Fruit fly (Drosophila melanogaster) whole organism, embryonic: ENCODE measurements around the gene Prm.

Experiments
- B-H2 ChIP-seq: fragments of 200-800 bp; sonication (Bioruptor generic); optimal IDR thresholded peaks from 2 replicates; lab custom pipeline; 2018; ENCODE audit warnings: missing biosample characterization, mild to moderate bottlenecking, missing genetic modification characterization
- CG10462 ChIP-seq: fragments of 200-800 bp; sonication (Bioruptor generic); optimal IDR thresholded peaks from 2 replicates; lab custom pipeline; 2016; ENCODE audit warnings: missing biosample characterization, missing genetic modification characterization
- CG10565 ChIP-seq: fragments of 200-800 bp; sonication (Bioruptor generic); optimal IDR thresholded peaks from 3 replicates; lab custom pipeline; 2016; ENCODE audit warnings: missing biosample characterization, mild to moderate bottlenecking, missing genetic modification characterization
- CG12071 ChIP-seq: fragments of 200-800 bp; sonication (Bioruptor generic); optimal IDR thresholded peaks from 3 replicates; lab custom pipeline; 2018; ENCODE audit warnings: missing biosample characterization, mild to moderate bottlenecking, missing genetic modification characterization
- CG12299 ChIP-seq: fragments of 200-800 bp; sonication (Bioruptor generic); optimal IDR thresholded peaks from 2 replicates; lab custom pipeline; 2018; ENCODE audit warnings: missing biosample characterization, mild to moderate bottlenecking, missing genetic modification characterization
- CG1233 ChIP-seq: fragments of 200-800 bp; sonication (Bioruptor generic); optimal IDR thresholded peaks from 4 replicates; lab custom pipeline; 2018; ENCODE audit warnings: missing biosample characterization, mild to moderate bottlenecking, missing genetic modification characterization
- CG13424 ChIP-seq: fragments of 200-800 bp; sonication (Bioruptor generic); optimal IDR thresholded peaks from 2 replicates; lab custom pipeline; 2019; ENCODE audit warnings: missing biosample characterization, mild to moderate bottlenecking, missing genetic modification characterization, moderate library complexity
- CG13624 ChIP-seq: fragments of 200-800 bp; sonication (Bioruptor generic); optimal IDR thresholded peaks from 2 replicates; lab custom pipeline; 2016; ENCODE audit warnings: missing biosample characterization, missing genetic modification characterization
- CG16779 ChIP-seq: fragments of 200-800 bp; sonication (Bioruptor generic); IDR thresholded peaks from 2 replicates; pipeline ENCODE4 v1.3.6; 2022; ENCODE audit warnings: missing biosample characterization, missing genetic modification characterization
- CG17612 ChIP-seq: fragments of 200-800 bp; sonication (Bioruptor generic); IDR thresholded peaks from 2 replicates; pipeline ENCODE4 v1.3.6; 2022; ENCODE audit warnings: missing biosample characterization, missing genetic modification characterization
- CG3065 ChIP-seq: fragments of 200-800 bp; sonication (Bioruptor generic); optimal IDR thresholded peaks from 2 replicates; lab custom pipeline; 2016; ENCODE audit warnings: missing biosample characterization, missing genetic modification characterization
- CG31224 ChIP-seq: fragments of 200-800 bp; sonication (Bioruptor generic); IDR thresholded peaks from 2 replicates; pipeline ENCODE4 v1.3.6; 2022; ENCODE audit warnings: missing biosample characterization, missing genetic modification characterization
- CG3163 ChIP-seq: fragments of 200-800 bp; sonication (Bioruptor generic); optimal IDR thresholded peaks from 3 replicates; lab custom pipeline; 2016; ENCODE audit warnings: missing biosample characterization, missing genetic modification characterization
- CG34376 ChIP-seq: fragments of 200-800 bp; sonication (Bioruptor generic); optimal IDR thresholded peaks from 2 replicates; lab custom pipeline; 2018; ENCODE audit warnings: missing biosample characterization, mild to moderate bottlenecking, missing genetic modification characterization
- CG34422 ChIP-seq: fragments of 200-800 bp; sonication (Bioruptor generic); IDR thresholded peaks from 3 replicates; pipeline ENCODE4 v1.3.6; 2022; ENCODE audit warnings: missing biosample characterization, missing genetic modification characterization
- CG4707 ChIP-seq: fragments of 200-800 bp; sonication (Bioruptor generic); optimal IDR thresholded peaks from 2 replicates; lab custom pipeline; 2018; ENCODE audit warnings: missing biosample characterization, mild to moderate bottlenecking, missing genetic modification characterization, moderate library complexity
- CG4854 ChIP-seq: fragments of 200-800 bp; sonication (Bioruptor generic); optimal IDR thresholded peaks from 2 replicates; lab custom pipeline; 2016; ENCODE audit warnings: missing biosample characterization, missing genetic modification characterization, inconsistent platforms
- CG8089 ChIP-seq: fragments of 200-800 bp; sonication (Bioruptor generic); optimal IDR thresholded peaks from 3 replicates; lab custom pipeline; 2016; ENCODE audit warnings: missing biosample characterization, missing genetic modification characterization
- CG8924 ChIP-seq: fragments of 200-800 bp; optimal IDR thresholded peaks from 3 replicates; lab custom pipeline; 2019; ENCODE audit warnings: missing biosample characterization, mild to moderate bottlenecking, missing genetic modification characterization, moderate library complexity
- CG9797 ChIP-seq: fragments of 200-800 bp; sonication (Bioruptor generic); optimal IDR thresholded peaks from 3 replicates; lab custom pipeline; 2018; ENCODE audit warnings: missing biosample characterization, mild to moderate bottlenecking, missing genetic modification characterization
- CG9876 ChIP-seq: fragments of 200-800 bp; sonication (Bioruptor generic); optimal IDR thresholded peaks from 2 replicates; lab custom pipeline; 2016; ENCODE audit warnings: missing biosample characterization, missing genetic modification characterization
- CHES-1-like ChIP-seq: fragments of 200-800 bp; sonication (Bioruptor generic); optimal IDR thresholded peaks from 2 replicates; lab custom pipeline; 2016; ENCODE audit warnings: missing biosample characterization, missing genetic modification characterization
- CTCF ChIP-seq: fragments of 200-800 bp; sonication (Bioruptor generic); optimal IDR thresholded peaks from 2 replicates; lab custom pipeline; 2017; ENCODE audit warnings: missing biosample characterization, mild to moderate bottlenecking, missing genetic modification characterization, moderate library complexity
- CrebB ChIP-seq: fragments of 200-800 bp; sonication (Bioruptor generic); optimal IDR thresholded peaks from 3 replicates; lab custom pipeline; 2018; ENCODE audit warnings: missing biosample characterization, mild to moderate bottlenecking, missing genetic modification characterization
- Dip3 ChIP-seq: fragments of 200-800 bp; sonication (Bioruptor generic); optimal IDR thresholded peaks from 3 replicates; lab custom pipeline; 2016; ENCODE audit warnings: missing biosample characterization, missing genetic modification characterization
- ERR ChIP-seq: fragments of 200-800 bp; sonication (Bioruptor generic); optimal IDR thresholded peaks from 2 replicates; lab custom pipeline; 2016; ENCODE audit warnings: missing biosample characterization, missing genetic modification characterization
- Ets97D ChIP-seq: fragments of 200-800 bp; sonication (Bioruptor generic); optimal IDR thresholded peaks from 3 replicates; lab custom pipeline; 2016; ENCODE audit warnings: missing biosample characterization, missing genetic modification characterization
- HLHmδ ChIP-seq: fragments of 200-800 bp; sonication (Bioruptor generic); optimal IDR thresholded peaks from 2 replicates; lab custom pipeline; 2018; ENCODE audit warnings: missing biosample characterization, mild to moderate bottlenecking, missing genetic modification characterization, moderate library complexity
- Lpt ChIP-seq: fragments of >200 bp; optimal IDR thresholded peaks from 2 replicates; lab custom pipeline; 2018; ENCODE audit warnings: missing biosample characterization, missing genetic modification characterization
- NFAT ChIP-seq: fragments of 200-800 bp; sonication (Bioruptor generic); IDR thresholded peaks from 2 replicates; pipeline ENCODE4 v1.3.6; 2022; ENCODE audit warnings: missing biosample characterization, missing genetic modification characterization
- Oaz ChIP-seq: fragments of 200-800 bp; sonication (Bioruptor generic); IDR thresholded peaks from 2 replicates; pipeline ENCODE4 v1.3.6; 2022; ENCODE audit warnings: missing biosample characterization, missing genetic modification characterization
- Opbp ChIP-seq: fragments of 200-800 bp; sonication (Bioruptor generic); IDR thresholded peaks from 3 replicates; pipeline ENCODE4 v1.3.6; 2022; ENCODE audit warnings: missing biosample characterization, missing genetic modification characterization; ENCODE audit not compliant: partially characterized antibody
- Xbp1 ChIP-seq: fragments of 200-800 bp; sonication (Bioruptor generic); optimal IDR thresholded peaks from 3 replicates; lab custom pipeline; 2016; ENCODE audit warnings: missing biosample characterization, mild to moderate bottlenecking, missing genetic modification characterization
- ato ChIP-seq: fragments of 200-800 bp; sonication (Bioruptor generic); IDR thresholded peaks from 2 replicates; pipeline ENCODE4 v1.3.6; 2022; ENCODE audit warnings: missing biosample characterization, missing genetic modification characterization; ENCODE audit not compliant: partially characterized antibody
- bcd ChIP-seq: fragments of 200-800 bp; sonication (Bioruptor generic); optimal IDR thresholded peaks from 2 replicates; lab custom pipeline; 2017; ENCODE audit warnings: missing biosample characterization, mild to moderate bottlenecking, missing genetic modification characterization
- bsh ChIP-seq, 2 experiments: fragments of 200-800 bp; sonication (Bioruptor generic); optimal IDR thresholded peaks; 2 replicates each; lab custom pipeline; 2017 to 2018; ENCODE audit warnings: mild to moderate bottlenecking in 2 of 2, missing biosample characterization in 2 of 2, missing genetic modification characterization in 2 of 2, moderate library complexity in 1 of 2
- cas ChIP-seq: fragments of 200-800 bp; sonication (Bioruptor generic); IDR thresholded peaks from 2 replicates; pipeline ENCODE4 v1.3.6; 2022; ENCODE audit warnings: missing biosample characterization, missing genetic modification characterization
- crol ChIP-seq: fragments of 200-800 bp; sonication (Bioruptor generic); IDR thresholded peaks from 2 replicates; pipeline ENCODE4 v1.3.6; 2022; ENCODE audit warnings: missing biosample characterization, missing genetic modification characterization
- dm ChIP-seq: fragments of 200-800 bp; sonication (Bioruptor generic); optimal IDR thresholded peaks from 3 replicates; lab custom pipeline; 2016; ENCODE audit warnings: missing biosample characterization, missing genetic modification characterization
- fd96Cb ChIP-seq: fragments of 200-800 bp; sonication (Bioruptor generic); optimal IDR thresholded peaks from 2 replicates; lab custom pipeline; 2018; ENCODE audit warnings: missing biosample characterization, mild to moderate bottlenecking, missing genetic modification characterization, moderate library complexity
- gro ChIP-seq: fragments of 200-800 bp; sonication (Bioruptor generic); optimal IDR thresholded peaks from 2 replicates; lab custom pipeline; 2016; ENCODE audit warnings: missing biosample characterization, missing genetic modification characterization
- kah ChIP-seq: fragments of 200-800 bp; sonication (Bioruptor generic); optimal IDR thresholded peaks from 2 replicates; lab custom pipeline; 2018; ENCODE audit warnings: missing biosample characterization, mild to moderate bottlenecking, missing genetic modification characterization
- mirr ChIP-seq: fragments of 200-800 bp; sonication (Bioruptor generic); optimal IDR thresholded peaks from 3 replicates; lab custom pipeline; 2018; ENCODE audit warnings: missing biosample characterization, mild to moderate bottlenecking, missing genetic modification characterization
- p53 ChIP-seq: fragments of 200-800 bp; sonication (Bioruptor generic); optimal IDR thresholded peaks from 2 replicates; lab custom pipeline; 2016; ENCODE audit warnings: missing biosample characterization, missing genetic modification characterization
- pb ChIP-seq: fragments of 200-800 bp; sonication (Bioruptor generic); optimal IDR thresholded peaks from 3 replicates; lab custom pipeline; 2016; ENCODE audit warnings: missing biosample characterization, missing genetic modification characterization
- ro ChIP-seq: fragments of 200-800 bp; sonication (Bioruptor generic); IDR thresholded peaks from 2 replicates; pipeline ENCODE4 v1.3.6; 2022; ENCODE audit warnings: missing biosample characterization, missing genetic modification characterization
- sima ChIP-seq: fragments of 200-800 bp; sonication (Bioruptor generic); optimal IDR thresholded peaks from 2 replicates; lab custom pipeline; 2016; ENCODE audit warnings: missing biosample characterization, missing genetic modification characterization
- sqz ChIP-seq: fragments of 200-800 bp; sonication (Bioruptor generic); optimal IDR thresholded peaks from 3 replicates; lab custom pipeline; 2018; ENCODE audit warnings: missing biosample characterization, mild to moderate bottlenecking, missing genetic modification characterization
- stc ChIP-seq: fragments of 200-800 bp; sonication (Bioruptor generic); IDR thresholded peaks from 2 replicates; pipeline ENCODE4 v1.3.6; 2022; ENCODE audit warnings: missing biosample characterization, missing genetic modification characterization
- sug ChIP-seq: fragments of 200-800 bp; optimal IDR thresholded peaks from 2 replicates; lab custom pipeline; 2019; ENCODE audit warnings: missing biosample characterization, mild to moderate bottlenecking, missing genetic modification characterization, moderate library complexity
- wek ChIP-seq: fragments of 200-800 bp; sonication (Bioruptor generic); optimal IDR thresholded peaks from 3 replicates; lab custom pipeline; 2018; ENCODE audit warnings: missing biosample characterization, mild to moderate bottlenecking, missing genetic modification characterization, moderate library complexity

Gene Prm

dm6 chr3L:8765969-8766538 is 20.9 kb upstream of the Prm start (continued):
- TF ChIP-seq CG9797, result peak; percentile 45
- peak; percentile 88 for TF ChIP-seq CG3163
- no peak; the same call in none of the 2 replicates for TF ChIP-seq ato (GFP tag; lab: Robert Waterston, UW)
- TF ChIP-seq stc, result peak; percentile 96
- TF ChIP-seq Ets97D (GFP tag; lab: Kevin White, UChicago), result peak; percentile 73
- peak; percentile 99 for TF ChIP-seq CG13424 (tag; lab: Kevin White, UChicago)
- TF ChIP-seq CG34376 (GFP tag; lab: Kevin White, UChicago), result peak; percentile 66
- TF ChIP-seq ERR (GFP tag; lab: Kevin White, UChicago), result peak; percentile 91
- peak; percentile 90 for TF ChIP-seq CG16779 (GFP tag; lab: Robert Waterston, UW)
- TF ChIP-seq kah (GFP tag; lab: Kevin White, UChicago), result peak; percentile 89
- peak; percentile 72 for TF ChIP-seq CG1233 (GFP tag; lab: Kevin White, UChicago)
- peak; percentile 95 for TF ChIP-seq ro (GFP tag; lab: Robert Waterston, UW)
- peak; percentile 96 for TF ChIP-seq B-H2 (GFP tag; lab: Kevin White, UChicago)
- TF ChIP-seq Lpt, result no peak
- peak; percentile 61 for TF ChIP-seq p53
- no peak for TF ChIP-seq HLHmδ
- peak; percentile 93 for TF ChIP-seq dm
- TF ChIP-seq NFAT (GFP tag; lab: Robert Waterston, UW), result peak; percentile 94
- peak; percentile 65 for TF ChIP-seq sima (GFP tag; lab: Kevin White, UChicago)
- peak; percentile 96 for TF ChIP-seq CG3065 (GFP tag; lab: Kevin White, UChicago)
- TF ChIP-seq Xbp1 (GFP tag; lab: Kevin White, UChicago), result peak; percentile 98
- peak; percentile 98 for TF ChIP-seq Dip3 (GFP tag; lab: Kevin White, UChicago)
- peak; percentile 96 for TF ChIP-seq CrebB (tag; lab: Kevin White, UChicago)
- peak; percentile 97 for TF ChIP-seq CG34422 (GFP tag; lab: Robert Waterston, UW)
- TF ChIP-seq sug, result peak; percentile 97
- TF ChIP-seq CG12071 (GFP tag; lab: Kevin White, UChicago), result peak; percentile 97
- peak; percentile 88 for TF ChIP-seq gro (GFP tag; lab: Kevin White, UChicago)
- peak; percentile 97 for TF ChIP-seq CG12299 (tag; lab: Kevin White, UChicago)
- TF ChIP-seq CG13624 (GFP tag; lab: Kevin White, UChicago), result peak; percentile 80
- peak; percentile 95 for TF ChIP-seq CG9876 (GFP tag; lab: Kevin White, UChicago)
- peak; percentile 94 for TF ChIP-seq CG31224 (GFP tag; lab: Robert Waterston, UW)
- peak; percentile 97 to 99 for TF ChIP-seq bsh (GFP tag; optimal IDR thresholded peaks at IDR 0.05; lab: Kevin White, UChicago)
- TF ChIP-seq Oaz (GFP tag; lab: Robert Waterston, UW), result peak; percentile 97
- peak; percentile 68 for TF ChIP-seq crol (GFP tag; lab: Robert Waterston, UW)
- peak; percentile 96 for TF ChIP-seq CG4854
- peak; percentile 98 for TF ChIP-seq CG10462
- peak; percentile 94 for TF ChIP-seq CG17612 (GFP tag; lab: Robert Waterston, UW)
- peak; percentile 94 for TF ChIP-seq CG10565 (GFP tag; lab: Kevin White, UChicago)
- TF ChIP-seq CTCF (GFP tag; lab: Kevin White, UChicago), result peak; percentile 73
- TF ChIP-seq CG8089 (GFP tag; lab: Kevin White, UChicago), result peak; percentile 96
- peak; percentile 97 for TF ChIP-seq CHES-1-like (GFP tag; lab: Kevin White, UChicago)
- peak; percentile 86 for TF ChIP-seq sqz (GFP tag; lab: Kevin White, UChicago)
- peak; percentile 98 for TF ChIP-seq fd96Cb (tag; lab: Kevin White, UChicago)
- TF ChIP-seq mirr (GFP tag; lab: Kevin White, UChicago), result peak; percentile 85
- TF ChIP-seq wek (GFP tag; lab: Kevin White, UChicago), result peak; percentile 90
- TF ChIP-seq CG4707 (GFP tag; lab: Kevin White, UChicago), result peak; percentile 94
- no peak for TF ChIP-seq Opbp (GFP tag; lab: Robert Waterston, UW)
- peak; percentile 89 for TF ChIP-seq cas (GFP tag; lab: Robert Waterston, UW)
- TF ChIP-seq pb (GFP tag; lab: Kevin White, UChicago), result peak; percentile 86
- TF ChIP-seq bcd (GFP tag; lab: Kevin White, UChicago), result peak; percentile 98
- TF ChIP-seq CG8924 (tag; lab: Kevin White, UChicago), result peak; percentile 99
